Worm (Caenorhabditis elegans) whole organism, mixed stage, embryonic: ENCODE results near the gene Y62H9A.14.
"Not testable (repeated sequence)": the region's sequence is repeated elsewhere in the genome, so short reads cannot be mapped to it uniquely, and the experiment has no call there.

Source experiments
- ceh-39 ChIP-seq: fragments of 150-350 bp; optimal IDR thresholded peaks from 2 replicates; lab custom pipeline; 2014; ENCODE audit warnings: missing biosample characterization, missing genetic modification characterization
- elt-3 ChIP-seq: fragments of 150-350 bp; optimal IDR thresholded peaks from 2 replicates; lab custom pipeline; 2014; ENCODE audit warnings: missing biosample characterization, missing genetic modification characterization
- lsy-2 ChIP-seq: fragments of 150-350 bp; optimal IDR thresholded peaks from 2 replicates; lab custom pipeline; 2014; ENCODE audit warnings: missing biosample characterization, missing genetic modification characterization
- nhr-76 ChIP-seq: sonication (generic microtip); optimal IDR thresholded peaks from 2 replicates; lab custom pipeline; 2017; ENCODE audit warnings: missing biosample characterization, missing genetic modification characterization
- sptf-1 ChIP-seq: sonication (generic microtip); optimal IDR thresholded peaks from 2 replicates; lab custom pipeline; 2017; ENCODE audit warnings: mild to moderate bottlenecking, missing genetic modification characterization, moderate library complexity, missing compliant biosample characterization
- tbx-8 ChIP-seq: fragments of 200-800 bp; sonication (Bioruptor generic); optimal IDR thresholded peaks from 2 replicates; lab custom pipeline; 2018; ENCODE audit warnings: mild to moderate bottlenecking, missing genetic modification characterization, moderate library complexity, missing compliant biosample characterization
- unc-62 ChIP-seq: fragments of 150-350 bp; optimal IDR thresholded peaks from 2 replicates; lab custom pipeline; 2014; ENCODE audit warnings: missing biosample characterization, missing genetic modification reagents, missing genetic modification characterization
- ztf-11 ChIP-seq: fragments of 150-350 bp; optimal IDR thresholded peaks from 2 replicates; lab custom pipeline; 2014; ENCODE audit warnings: missing biosample characterization, missing genetic modification characterization

DNA sequence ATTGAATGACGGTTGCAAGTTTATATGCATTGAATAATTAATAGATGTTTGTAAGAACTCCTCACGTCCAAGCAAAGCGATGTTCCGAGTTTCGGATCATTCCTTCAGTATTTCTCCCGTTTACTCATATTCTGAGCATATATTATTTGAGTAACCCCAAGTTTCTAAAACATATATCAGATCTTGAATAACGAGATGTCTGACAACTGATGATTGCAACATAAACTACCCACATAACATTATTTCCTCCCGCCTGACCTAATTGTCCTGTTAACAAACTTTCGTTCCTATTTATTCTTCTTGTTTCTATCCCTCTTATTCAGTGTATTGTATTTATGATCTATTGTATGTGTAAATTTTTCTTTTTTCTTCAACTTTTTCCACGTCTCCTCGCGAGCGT lies 40.1 kb downstream of the Y62H9A.14 start, which contains the start of gene C49F5.13:
- TF ChIP-seq nhr-76 (tag; lab: Kevin White, UChicago); sptf-1 (tag; lab: Kevin White, UChicago); ceh-39; ztf-11; lsy-2 (tag; lab: Kevin White, UChicago); unc-62; tbx-8 (GFP tag; lab: Kevin White, UChicago); elt-3: not testable (repeated sequence)
